Worm (Caenorhabditis elegans) whole organism, late embryonic: Measurements from ENCODE around the gene T28A11.17.

Experiments
- ceh-34 ChIP-seq: sonication (generic microtip); optimal IDR thresholded peaks from 2 replicates; lab custom pipeline; 2016; ENCODE audit warnings: mild to moderate bottlenecking, missing genetic modification characterization, missing compliant biosample characterization
- ttx-3 ChIP-seq: sonication (generic microtip); optimal IDR thresholded peaks from 2 replicates; lab custom pipeline; 2016; ENCODE audit warnings: missing genetic modification reagents, missing genetic modification characterization, missing compliant biosample characterization

DNA sequence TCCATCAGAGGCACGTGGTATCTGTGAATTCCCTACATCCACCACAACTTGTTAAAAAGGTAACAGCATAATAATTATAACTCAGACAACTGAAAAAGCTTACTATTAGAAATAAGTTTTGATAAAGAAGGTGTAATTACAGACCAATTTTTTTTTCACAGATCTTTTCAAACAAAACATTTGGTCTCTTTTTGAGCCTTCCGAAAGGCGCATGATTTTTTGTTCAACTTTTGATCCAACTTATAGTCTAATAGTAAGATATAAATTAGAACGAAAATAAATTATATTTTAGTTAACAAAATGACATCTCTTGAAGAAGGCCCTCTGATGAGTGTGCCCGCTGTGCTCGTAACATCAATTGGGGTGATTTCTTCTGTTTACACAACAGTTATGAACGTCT lies 42.1 kb upstream of the T28A11.17 start, which contains the start of gene srbc-3:
- TF ChIP-seq ceh-34 (tag; lab: Kevin White, UChicago) (no peak), ttx-3 (tag; lab: Kevin White, UChicago) (no peak)
